Comparison of ENCODE assay signal across 1 fruit fly cellular context in the genomic region with DNA sequence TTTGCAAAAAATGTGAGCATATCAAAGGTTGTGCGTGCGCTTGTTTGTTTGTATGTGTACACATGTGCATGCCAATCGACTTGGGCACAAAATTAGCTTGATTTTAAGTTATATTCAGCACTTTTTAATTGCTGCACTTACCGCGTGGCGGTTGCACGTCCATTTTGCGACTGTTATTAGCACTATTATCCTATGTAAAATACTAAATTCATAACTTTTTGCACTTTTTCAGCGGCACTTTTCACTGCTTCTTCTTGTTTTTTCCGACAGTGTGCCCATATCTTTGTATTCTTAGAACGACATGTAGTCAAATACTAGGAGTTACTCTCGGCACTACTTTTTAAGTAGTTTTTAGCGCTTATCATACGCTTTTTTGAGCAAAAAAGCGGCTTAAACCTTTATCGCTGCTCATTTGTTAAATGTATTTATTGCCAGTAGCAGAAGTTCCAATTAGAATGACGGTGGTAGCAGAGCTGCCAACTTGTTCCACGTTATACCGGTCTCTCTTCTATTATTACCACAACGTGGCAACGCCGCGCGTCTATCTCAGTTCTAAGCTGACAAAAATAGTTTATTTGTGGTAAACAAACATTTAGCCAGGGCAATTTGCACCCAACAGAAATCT.
A peak's percentile ranks its signal among the peaks of the same experiment; 100 is the strongest.
TF ChIP-seq lines count a peak whose summit lies in the region.

TSS of gene scaf6 (minus strand) at position 278 of the 625 bp plus-strand sequence.
TSS of gene Papst2 (plus strand) at position 501 of the 625 bp plus-strand sequence.

TF ChIP-seq in whole organism, embryonic, 481 proteins besides CTCF, POLR2A, EP300 and RAD21 (continued from another document):
- TF ChIP-seq CG34422 (GFP tag; IDR thresholded peaks at IDR 0.05; lab: Robert Waterston, UW) (peak; percentile 54; the same call in 1 of the 3 replicates), CG4617 (GFP tag; optimal IDR thresholded peaks at IDR 0.05; lab: Kevin White, UChicago; ENCODE audit: borderline replicate concordance) (peak; percentile 82), trem (tag; optimal IDR thresholded peaks at IDR 0.05; lab: Kevin White, UChicago) (peak; percentile 99), sug (tag; optimal IDR thresholded peaks at IDR 0.05; lab: Kevin White, UChicago) (peak; percentile 12), HmgZ (tag; optimal IDR thresholded peaks at IDR 0.05; lab: Kevin White, UChicago) (peak; percentile 33), gsb (GFP tag; IDR thresholded peaks at IDR 0.05; lab: Robert Waterston, UW) (0 out of 2 replicates have a peak, but pooled peaks have one; percentile 20), pzg (GFP tag; optimal IDR thresholded peaks at IDR 0.05; lab: Kevin White, UChicago) (peak; percentile 80), MESR4 (GFP tag; optimal IDR thresholded peaks at IDR 0.05; lab: Kevin White, UChicago) (peak; percentile 70), CG3847 (GFP tag; IDR thresholded peaks at IDR 0.05; lab: Robert Waterston, UW) (peak; percentile 79), CG13424 (tag; optimal IDR thresholded peaks at IDR 0.05; lab: Kevin White, UChicago) (peak; percentile 16), bbx (GFP tag; IDR thresholded peaks at IDR 0.05; lab: Robert Waterston, UW; ENCODE audit: partially characterized antibody) (peak; percentile 48; the same call in 1 of the 2 replicates), Dref (GFP tag; IDR thresholded peaks at IDR 0.05; lab: Robert Waterston, UW) (peak; percentile 39), chm (GFP tag; IDR thresholded peaks at IDR 0.05; lab: Robert Waterston, UW) (no peak), CG4360 (GFP tag; IDR thresholded peaks at IDR 0.05; lab: Robert Waterston, UW) (no peak), gfzf (GFP tag; optimal IDR thresholded peaks at IDR 0.05; lab: Kevin White, UChicago) (peak; percentile 88), Gsc (GFP tag; IDR thresholded peaks at IDR 0.05; lab: Robert Waterston, UW) (no peak), Elba2 (GFP tag; optimal IDR thresholded peaks at IDR 0.05; lab: Kevin White, UChicago) (peak; percentile 95), Trl (optimal IDR thresholded peaks at IDR 0.05; lab: Kevin White, UChicago) (peak in 1 of 2 experiments; percentile 38), Trl (GFP tag; optimal IDR thresholded peaks at IDR 0.05; lab: Kevin White, UChicago) (no peak), Scr (GFP tag; IDR thresholded peaks at IDR 0.05; lab: Robert Waterston, UW; ENCODE audit: partially characterized antibody) (peak; percentile 58), jing (GFP tag; optimal IDR thresholded peaks at IDR 0.05; lab: Kevin White, UChicago) (no peak), fu2 (GFP tag; optimal IDR thresholded peaks at IDR 0.05; lab: Kevin White, UChicago) (peak; percentile 11), gem (tag; optimal IDR thresholded peaks at IDR 0.05; lab: Kevin White, UChicago) (no peak), CG1832 (GFP tag; optimal IDR thresholded peaks at IDR 0.05; lab: Kevin White, UChicago) (no peak), tll (GFP tag; optimal IDR thresholded peaks at IDR 0.05; lab: Kevin White, UChicago) (peak in 1 of 2 experiments; percentile 24), insv (GFP tag; optimal IDR thresholded peaks at IDR 0.05; lab: Kevin White, UChicago) (peak; percentile 94 to 97), Dp (GFP tag; optimal IDR thresholded peaks at IDR 0.05; lab: Kevin White, UChicago) (peak; percentile 36), Max (GFP tag; optimal IDR thresholded peaks at IDR 0.05; lab: Kevin White, UChicago) (no peak), vnd (GFP tag; IDR thresholded peaks at IDR 0.05; lab: Robert Waterston, UW; ENCODE audit: partially characterized antibody) (0 out of 3 replicates have a peak, but pooled peaks have one; percentile 22), YL-1 (GFP tag; optimal IDR thresholded peaks at IDR 0.05; lab: Kevin White, UChicago) (peak; percentile 85), CG14860 (GFP tag; IDR thresholded peaks at IDR 0.05; lab: Robert Waterston, UW; ENCODE audit: partially characterized antibody) (0 out of 3 replicates have a peak, but pooled peaks have one; percentile 32), MBD-R2 (GFP tag; IDR thresholded peaks at IDR 0.05; lab: Robert Waterston, UW) (peak; percentile 77), CG4424 (GFP tag; optimal IDR thresholded peaks at IDR 0.05; lab: Kevin White, UChicago) (peak; percentile 23), cg (GFP tag; optimal IDR thresholded peaks at IDR 0.05; lab: Kevin White, UChicago) (peak; percentile 66), Sry-δ (GFP tag; optimal IDR thresholded peaks at IDR 0.05; lab: Kevin White, UChicago) (peak; percentile 87), Opbp (GFP tag; IDR thresholded peaks at IDR 0.05; lab: Robert Waterston, UW; ENCODE audit: partially characterized antibody) (peak; percentile 53; the same call in 1 of the 3 replicates), Ets97D (GFP tag; optimal IDR thresholded peaks at IDR 0.05; lab: Kevin White, UChicago) (peak; percentile 78), HLH54F (GFP tag; optimal IDR thresholded peaks at IDR 0.05; lab: Kevin White, UChicago) (peak; percentile 5), Lhr (GFP tag; optimal IDR thresholded peaks at IDR 0.05; lab: Kevin White, UChicago) (peak; percentile 65), CG1603 (tag; optimal IDR thresholded peaks at IDR 0.05; lab: Kevin White, UChicago) (peak; percentile 60), zfh2 (GFP tag; optimal IDR thresholded peaks at IDR 0.05; lab: Kevin White, UChicago) (peak; percentile 0), dpn (GFP tag; optimal IDR thresholded peaks at IDR 0.05; lab: Kevin White, UChicago) (peak in 1 of 2 experiments; percentile 6), CG17385 (GFP tag; optimal IDR thresholded peaks at IDR 0.05; lab: Kevin White, UChicago) (peak; percentile 97), CG10979 (tag; optimal IDR thresholded peaks at IDR 0.05; lab: Kevin White, UChicago) (peak; percentile 19), Xbp1 (GFP tag; optimal IDR thresholded peaks at IDR 0.05; lab: Kevin White, UChicago) (peak; percentile 13), CG9609 (GFP tag; optimal IDR thresholded peaks at IDR 0.05; lab: Kevin White, UChicago) (no peak), so (GFP tag; IDR thresholded peaks at IDR 0.05; lab: Robert Waterston, UW) (no peak), CHES-1-like (GFP tag; optimal IDR thresholded peaks at IDR 0.05; lab: Kevin White, UChicago) (peak; percentile 70), Dll (GFP tag; IDR thresholded peaks at IDR 0.05; lab: Robert Waterston, UW; ENCODE audit: partially characterized antibody) (peak; percentile 53; the same call in 2 of the 4 replicates), HmgD (GFP tag; optimal IDR thresholded peaks at IDR 0.05; lab: Kevin White, UChicago) (peak; percentile 58), unc-4 (GFP tag; IDR thresholded peaks at IDR 0.05; lab: Robert Waterston, UW; ENCODE audit: partially characterized antibody) (0 out of 2 replicates have a peak, but pooled peaks have one; percentile 25), inv (GFP tag; IDR thresholded peaks at IDR 0.05; lab: Robert Waterston, UW; ENCODE audit: partially characterized antibody) (no peak), Dek (tag; optimal IDR thresholded peaks at IDR 0.05; lab: Kevin White, UChicago) (no peak), pho (GFP tag; optimal IDR thresholded peaks at IDR 0.05; lab: Kevin White, UChicago) (peak; percentile 14), salm (tag; optimal IDR thresholded peaks at IDR 0.05; lab: Kevin White, UChicago) (no peak), ro (GFP tag; IDR thresholded peaks at IDR 0.05; lab: Robert Waterston, UW) (no peak), E2f2 (GFP tag; IDR thresholded peaks at IDR 0.05; lab: Robert Waterston, UW) (peak; percentile 38; the same call in 1 of the 2 replicates), sens (GFP tag; lab: Kevin White, UChicago) (peak; percentile 74), E2f1 (GFP tag; IDR thresholded peaks at IDR 0.05; lab: Robert Waterston, UW) (no peak), CG2120 (GFP tag; optimal IDR thresholded peaks at IDR 0.05; lab: Kevin White, UChicago) (peak; percentile 20), CG13775 (GFP tag; optimal IDR thresholded peaks at IDR 0.05; lab: Kevin White, UChicago) (peak; percentile 19), HLH4C (GFP tag; IDR thresholded peaks at IDR 0.05; lab: Robert Waterston, UW; ENCODE audit: partially characterized antibody) (no peak), CG32532 (GFP tag; IDR thresholded peaks at IDR 0.05; lab: Robert Waterston, UW) (peak; percentile 8; the same call in 1 of the 2 replicates), ken (GFP tag; IDR thresholded peaks at IDR 0.05; lab: Robert Waterston, UW) (0 out of 3 replicates have a peak, but pooled peaks have one; percentile 13), CG16813 (GFP tag; IDR thresholded peaks at IDR 0.05; lab: Robert Waterston, UW; ENCODE audit: partially characterized antibody) (peak; percentile 26; the same call in 1 of the 3 replicates), schlank (tag; optimal IDR thresholded peaks at IDR 0.05; lab: Kevin White, UChicago) (no peak), nmo (GFP tag; optimal IDR thresholded peaks at IDR 0.05; lab: Kevin White, UChicago) (peak; percentile 65), Stat92E (GFP tag; optimal IDR thresholded peaks at IDR 0.05; lab: Kevin White, UChicago) (peak in 1 of 3 experiments; percentile 35), knrl (GFP tag; IDR thresholded peaks at IDR 0.05; lab: Robert Waterston, UW; ENCODE audit: partially characterized antibody) (peak; percentile 60; the same call in 2 of the 3 replicates), CoRest (tag; optimal IDR thresholded peaks at IDR 0.05; lab: Kevin White, UChicago) (peak; percentile 22), Hmx (GFP tag; optimal IDR thresholded peaks at IDR 0.05; lab: Kevin White, UChicago) (no peak), dmrt99B (tag; optimal IDR thresholded peaks at IDR 0.05; lab: Kevin White, UChicago) (no peak), chif (GFP tag; optimal IDR thresholded peaks at IDR 0.05; lab: Kevin White, UChicago) (peak in 1 of 2 experiments; percentile 5), Myb (GFP tag; optimal IDR thresholded peaks at IDR 0.05; lab: Kevin White, UChicago) (peak; percentile 68), CG16815 (GFP tag; optimal IDR thresholded peaks at IDR 0.05; lab: Kevin White, UChicago) (no peak), CG12659 (GFP tag; optimal IDR thresholded peaks at IDR 0.05; lab: Kevin White, UChicago) (peak; percentile 75), CG15514 (GFP tag; optimal IDR thresholded peaks at IDR 0.05; lab: Kevin White, UChicago) (peak; percentile 55), p53 (GFP tag; optimal IDR thresholded peaks at IDR 0.05; lab: Kevin White, UChicago) (no peak), hkb (optimal IDR thresholded peaks at IDR 0.05; lab: Kevin White, UChicago) (peak; percentile 60), hkb (GFP tag; IDR thresholded peaks at IDR 0.05; lab: Robert Waterston, UW) (no peak), CG2116 (GFP tag; optimal IDR thresholded peaks at IDR 0.05; lab: Kevin White, UChicago) (peak; percentile 40), Med (GFP tag; lab: Kevin White, UChicago) (peak; percentile 67), lov (optimal IDR thresholded peaks at IDR 0.05; lab: Kevin White, UChicago) (no peak), lov (GFP tag; IDR thresholded peaks at IDR 0.05; lab: Robert Waterston, UW) (no peak), GATAe (GFP tag; conservative IDR thresholded peaks at IDR 0.05; lab: Robert Waterston, UW) (0 out of 2 replicates have a peak, but pooled peaks have one; percentile 24), stwl (tag; optimal IDR thresholded peaks at IDR 0.05; lab: Kevin White, UChicago) (peak; percentile 83), phol (tag; optimal IDR thresholded peaks at IDR 0.05; lab: Kevin White, UChicago) (peak; percentile 58), aop (GFP tag; IDR thresholded peaks at IDR 0.05; lab: Robert Waterston, UW) (no peak), jumu (GFP tag; optimal IDR thresholded peaks at IDR 0.05; lab: Kevin White, UChicago) (peak; percentile 13), CG2889 (GFP tag; IDR thresholded peaks at IDR 0.05; lab: Robert Waterston, UW) (no peak), kay (GFP tag; optimal IDR thresholded peaks at IDR 0.05; lab: Kevin White, UChicago) (no peak), CG12104 (GFP tag; optimal IDR thresholded peaks at IDR 0.05; lab: Kevin White, UChicago) (peak; percentile 10), pum (GFP tag; optimal IDR thresholded peaks at IDR 0.05; lab: Kevin White, UChicago) (peak; percentile 1), Bgb (GFP tag; IDR thresholded peaks at IDR 0.05; lab: Robert Waterston, UW; ENCODE audit: partially characterized antibody) (peak; percentile 52; the same call in 1 of the 2 replicates), CG30403 (GFP tag; optimal IDR thresholded peaks at IDR 0.05; lab: Kevin White, UChicago) (peak; percentile 5), Spps (tag; optimal IDR thresholded peaks at IDR 0.05; lab: Kevin White, UChicago) (no peak), CG6765 (GFP tag; optimal IDR thresholded peaks at IDR 0.05; lab: Kevin White, UChicago) (no peak), BEAF-32 (GFP tag; optimal IDR thresholded peaks at IDR 0.05; lab: Kevin White, UChicago) (peak; percentile 53), CG14710 (tag; optimal IDR thresholded peaks at IDR 0.05; lab: Kevin White, UChicago) (peak; percentile 84), row (GFP tag; IDR thresholded peaks at IDR 0.05; lab: Robert Waterston, UW) (peak; percentile 41), Pdp1 (GFP tag; optimal IDR thresholded peaks at IDR 0.05; lab: Kevin White, UChicago) (peak; percentile 15 to 31), CG3995 (GFP tag; optimal IDR thresholded peaks at IDR 0.05; lab: Kevin White, UChicago) (peak; percentile 43)
